Fruit fly (Drosophila melanogaster): ENCODE results near the gene jdp.

The jdp gene

DNA sequence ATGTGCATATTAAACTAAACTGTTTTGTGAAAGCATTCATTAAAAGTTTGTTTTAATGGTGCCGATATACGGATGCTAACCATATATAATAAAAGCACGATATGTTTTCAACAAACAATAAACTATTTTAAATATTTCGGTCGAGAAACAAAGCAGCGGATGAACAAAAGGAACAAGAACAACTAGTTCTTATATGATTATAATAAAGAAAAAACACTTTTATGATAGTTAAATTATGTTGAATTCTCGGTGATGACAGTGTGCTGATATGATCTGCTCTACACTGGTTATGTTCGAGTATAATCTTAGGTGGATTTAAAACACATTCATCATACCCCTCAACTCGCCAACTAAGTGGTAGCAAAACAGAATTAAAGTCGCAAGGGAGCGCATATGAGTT, 50.9 kb downstream of the jdp start:
- TF ChIP-seq CG11617 (GFP tag; optimal IDR thresholded peaks at IDR 0.05): no peak

dm6 chr3R:30474667-30475213, 52.1 kb downstream of the jdp start:
- TF ChIP-seq cnc (optimal IDR thresholded peaks at IDR 0.05) (no peak), CG7101 (tag; optimal IDR thresholded peaks at IDR 0.05) (no peak), CG14711 (tag; optimal IDR thresholded peaks at IDR 0.05) (no peak), Clk (GFP tag; optimal IDR thresholded peaks at IDR 0.05) (no peak), CG1620 (GFP tag; optimal IDR thresholded peaks at IDR 0.05) (no peak), CG11617 (GFP tag; optimal IDR thresholded peaks at IDR 0.05) (no peak), kay (GFP tag; ENCODE audit: borderline replicate concordance) (no peak), toe (GFP tag; optimal IDR thresholded peaks at IDR 0.05) (no peak), CG33017 (tag; optimal IDR thresholded peaks at IDR 0.05) (no peak), CG5204 (GFP tag; optimal IDR thresholded peaks at IDR 0.05) (no peak), bab1 (GFP tag; optimal IDR thresholded peaks at IDR 0.05) (no peak)

dm6 chr3R:30472331-30472730, 54.5 kb downstream of the jdp start:
- TF ChIP-seq CG7045 (GFP tag; optimal IDR thresholded peaks at IDR 0.05) (no peak), CG33017 (tag; optimal IDR thresholded peaks at IDR 0.05) (no peak), cnc (optimal IDR thresholded peaks at IDR 0.05) (no peak), pad (GFP tag; optimal IDR thresholded peaks at IDR 0.05) (no peak), Hr96 (GFP tag; optimal IDR thresholded peaks at IDR 0.05) (no peak), ovo (GFP tag; optimal IDR thresholded peaks at IDR 0.05) (no peak), tj (GFP tag; optimal IDR thresholded peaks at IDR 0.05) (no peak), cic (GFP tag; optimal IDR thresholded peaks at IDR 0.05) (no peak)

DNA sequence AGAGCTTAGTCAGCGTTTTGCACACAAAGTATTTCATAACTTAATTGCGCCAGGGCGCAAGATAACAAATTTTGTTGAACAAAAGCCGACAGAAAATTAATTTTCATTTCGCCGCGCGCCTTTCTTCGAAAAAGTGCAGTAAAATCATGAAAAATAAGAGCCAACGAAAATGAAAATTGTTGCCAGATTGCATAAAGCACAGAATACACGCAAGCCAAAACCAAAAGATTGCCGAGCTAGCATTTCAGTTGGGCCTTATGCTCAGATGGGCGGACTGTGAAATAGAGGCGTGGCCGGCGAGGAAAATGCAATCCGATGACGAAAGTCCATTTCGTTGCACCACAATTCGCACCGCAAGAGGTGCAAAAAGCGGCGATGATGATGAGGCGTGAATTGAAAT, 56.1 kb downstream of the jdp start:
- TF ChIP-seq Clk (GFP tag; optimal IDR thresholded peaks at IDR 0.05) (no peak), tj (GFP tag; optimal IDR thresholded peaks at IDR 0.05) (peak; percentile 99)

DNA sequence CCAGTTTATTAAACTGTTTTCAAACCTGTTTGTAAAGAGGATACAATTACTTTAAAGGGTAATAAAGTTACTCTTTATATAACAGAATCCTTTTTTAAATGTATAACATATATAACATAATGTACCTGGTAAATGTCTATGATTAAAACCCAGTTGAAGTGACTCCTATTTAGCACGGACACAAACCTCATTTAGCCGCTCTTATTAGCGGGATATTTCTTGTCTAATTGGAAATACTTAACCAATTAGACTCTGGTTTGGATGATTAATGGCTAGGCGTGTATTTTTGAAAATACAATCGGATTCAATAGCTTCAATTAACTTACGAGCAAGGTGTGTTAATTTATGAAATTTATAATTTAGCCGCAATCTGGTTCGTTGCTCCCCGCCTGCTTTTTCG, 59.8 kb downstream of the jdp start:
- TF ChIP-seq Hr96 (GFP tag; optimal IDR thresholded peaks at IDR 0.05) (no peak), bab1 (GFP tag; optimal IDR thresholded peaks at IDR 0.05) (no peak), Crg-1 (GFP tag; optimal IDR thresholded peaks at IDR 0.05) (no peak), CG5204 (GFP tag; optimal IDR thresholded peaks at IDR 0.05) (no peak), CG7045 (GFP tag; optimal IDR thresholded peaks at IDR 0.05) (no peak), pad (GFP tag; optimal IDR thresholded peaks at IDR 0.05) (no peak), Mnt (GFP tag; optimal IDR thresholded peaks at IDR 0.05) (no peak), CG11617 (GFP tag; optimal IDR thresholded peaks at IDR 0.05) (no peak), tj (GFP tag; optimal IDR thresholded peaks at IDR 0.05) (no peak), cnc (optimal IDR thresholded peaks at IDR 0.05) (no peak), Clk (GFP tag; optimal IDR thresholded peaks at IDR 0.05) (no peak), CG7101 (tag; optimal IDR thresholded peaks at IDR 0.05) (no peak), cic (GFP tag; optimal IDR thresholded peaks at IDR 0.05) (no peak), CG14711 (tag; optimal IDR thresholded peaks at IDR 0.05) (no peak)
